Worm (Caenorhabditis elegans): ENCODE measurements around the gene vang-1.

ce11 chrX:2909227-2909626 lies 23.6 kb downstream of the vang-1 start, which contains the start of gene nmy-1:
- no peak for TF ChIP-seq pha-4 (tag; optimal IDR thresholded peaks at IDR 0.05)
- TF ChIP-seq unc-86 (tag; optimal IDR thresholded peaks at IDR 0.05) = no peak
- TF ChIP-seq ref-2 (tag; optimal IDR thresholded peaks at IDR 0.05) = no peak
- TF ChIP-seq hlh-6 (tag; optimal IDR thresholded peaks at IDR 0.05) = no peak
- TF ChIP-seq tbx-7 (tag; optimal IDR thresholded peaks at IDR 0.05) = no peak
- TF ChIP-seq fax-1 (tag; optimal IDR thresholded peaks at IDR 0.05) = no peak
- TF ChIP-seq sox-2 (GFP tag; IDR thresholded peaks at IDR 0.05) = no peak
- no peak for TF ChIP-seq ceh-9 (tag; optimal IDR thresholded peaks at IDR 0.05)

All from whole organism, late embryonic.